Worm (Caenorhabditis elegans) whole organism, L4 larva: ENCODE data around the gene slc-17.3.

Experiments
- ama-1 ChIP-seq: fragments of 150-350 bp; optimal IDR thresholded peaks from 2 replicates; lab custom pipeline; 2014; ENCODE audit warnings: inconsistent platforms, mixed read lengths
- jun-1 ChIP-seq: fragments of 150-350 bp; optimal IDR thresholded peaks from 2 replicates; lab custom pipeline; 2014; ENCODE audit warnings: missing biosample characterization, missing genetic modification reagents, missing genetic modification characterization
- nhr-237 ChIP-seq: sonication (generic microtip); optimal IDR thresholded peaks from 2 replicates; lab custom pipeline; 2017; ENCODE audit warnings: missing biosample characterization, missing genetic modification characterization
- snpc-1.2 ChIP-seq: fragments of 200-800 bp; sonication (Bioruptor generic); IDR thresholded peaks from 2 replicates; pipeline ENCODE4 v1.3.6; 2022; ENCODE audit warnings: missing genetic modification reagents, missing genetic modification characterization, missing compliant biosample characterization
- snpc-4 ChIP-seq: fragments of 150-350 bp; optimal IDR thresholded peaks from 2 replicates; lab custom pipeline; 2014; ENCODE audit warnings: missing biosample characterization, missing genetic modification characterization

ce11 chrIII:7884863-7885262, 19.8 kb upstream of the slc-17.3 start, which contains the start of gene ZK688.11:
- no peak for TF ChIP-seq ama-1 (lab: Kevin White, UChicago)
- no peak for TF ChIP-seq snpc-1.2 (GFP tag; lab: Robert Waterston, UW)
- no peak for TF ChIP-seq jun-1 (tag; lab: Kevin White, UChicago)
- TF ChIP-seq snpc-4 (tag; lab: Kevin White, UChicago), result no peak
- no peak for TF ChIP-seq nhr-237 (tag; lab: Kevin White, UChicago)
